Fruit fly (Drosophila melanogaster) whole organism, embryonic: ENCODE measurements around the gene Cyp4ac1.

Experiments
- B-H1 ChIP-seq: fragments of 200-800 bp; sonication (Bioruptor generic); IDR thresholded peaks from 3 replicates; pipeline ENCODE4 v1.3.6; 2022; ENCODE audit warnings: missing biosample characterization, missing genetic modification characterization
- CG2116 ChIP-seq: fragments of 200-800 bp; sonication (Bioruptor generic); optimal IDR thresholded peaks from 3 replicates; lab custom pipeline; 2018; ENCODE audit warnings: missing biosample characterization, mild to moderate bottlenecking, missing genetic modification characterization
- CG2678 ChIP-seq: fragments of 200-800 bp; sonication (Bioruptor generic); optimal IDR thresholded peaks from 3 replicates; lab custom pipeline; 2019; ENCODE audit warnings: missing biosample characterization, mild to moderate bottlenecking, missing genetic modification characterization, moderate library complexity
- CG34224 ChIP-seq: fragments of 200-800 bp; sonication (Bioruptor generic); IDR thresholded peaks from 3 replicates; pipeline ENCODE4 v1.3.6; 2022; ENCODE audit warnings: missing biosample characterization, missing genetic modification characterization; ENCODE audit not compliant: partially characterized antibody
- CG4404 ChIP-seq: fragments of 200-800 bp; sonication (Bioruptor generic); IDR thresholded peaks from 2 replicates; pipeline ENCODE4 v1.3.6; 2022; ENCODE audit warnings: missing biosample characterization, missing genetic modification characterization
- CG4617 ChIP-seq: fragments of 200-800 bp; sonication (Bioruptor generic); optimal IDR thresholded peaks from 3 replicates; lab custom pipeline; 2016; ENCODE audit warnings: missing biosample characterization, missing genetic modification characterization, borderline replicate concordance
- CG6854 ChIP-seq: fragments of 200-800 bp; sonication (Bioruptor generic); optimal IDR thresholded peaks from 3 replicates; lab custom pipeline; 2017; ENCODE audit warnings: missing biosample characterization, mild to moderate bottlenecking, missing genetic modification characterization
- CG7928 ChIP-seq: fragments of 200-800 bp; sonication (Bioruptor generic); optimal IDR thresholded peaks from 2 replicates; lab custom pipeline; 2017; ENCODE audit warnings: missing biosample characterization, mild to moderate bottlenecking, missing genetic modification characterization
- CG7987 ChIP-seq: fragments of 200-800 bp; sonication (Bioruptor generic); optimal IDR thresholded peaks from 2 replicates; lab custom pipeline; 2018; ENCODE audit warnings: missing biosample characterization, mild to moderate bottlenecking, missing genetic modification characterization, moderate library complexity
- CG8290 ChIP-seq, 3 experiments: fragments of 200-800 bp; sonication (Bioruptor generic); optimal IDR thresholded peaks; 2 replicates each; lab custom pipeline; 2016 to 2019; ENCODE audit warnings: missing biosample characterization in 3 of 3, missing genetic modification characterization in 3 of 3, mild to moderate bottlenecking in 2 of 3, moderate library complexity in 1 of 3
- CG8359 ChIP-seq: fragments of 200-800 bp; sonication (Bioruptor generic); optimal IDR thresholded peaks from 2 replicates; lab custom pipeline; 2017; ENCODE audit warnings: missing biosample characterization, mild to moderate bottlenecking, missing genetic modification characterization, borderline replicate concordance
- CG9797 ChIP-seq: fragments of 200-800 bp; sonication (Bioruptor generic); optimal IDR thresholded peaks from 3 replicates; lab custom pipeline; 2018; ENCODE audit warnings: missing biosample characterization, mild to moderate bottlenecking, missing genetic modification characterization
- D19A ChIP-seq: fragments of 200-800 bp; optimal IDR thresholded peaks from 3 replicates; lab custom pipeline; 2019; ENCODE audit warnings: missing biosample characterization, mild to moderate bottlenecking, missing genetic modification characterization, moderate library complexity
- Ets97D ChIP-seq: fragments of 200-800 bp; sonication (Bioruptor generic); optimal IDR thresholded peaks from 3 replicates; lab custom pipeline; 2016; ENCODE audit warnings: missing biosample characterization, missing genetic modification characterization
- H15 ChIP-seq: fragments of 200-800 bp; sonication (Bioruptor generic); IDR thresholded peaks from 3 replicates; pipeline ENCODE4 v1.3.6; 2022; ENCODE audit warnings: missing biosample characterization, missing genetic modification characterization
- HLH4C ChIP-seq: fragments of 200-800 bp; sonication (Bioruptor generic); IDR thresholded peaks from 3 replicates; pipeline ENCODE4 v1.3.6; 2022; ENCODE audit warnings: missing biosample characterization, missing genetic modification characterization; ENCODE audit not compliant: partially characterized antibody
- Meics ChIP-seq: fragments of 200-800 bp; sonication (Bioruptor generic); optimal IDR thresholded peaks from 2 replicates; lab custom pipeline; 2017; ENCODE audit warnings: missing biosample characterization, mild to moderate bottlenecking, missing genetic modification characterization
- Six4 ChIP-seq: fragments of 200-800 bp; sonication (Bioruptor generic); optimal IDR thresholded peaks from 2 replicates; lab custom pipeline; 2016; ENCODE audit warnings: missing biosample characterization, missing genetic modification characterization
- Stat92E ChIP-seq, 3 experiments: fragments of >200 bp in 2 of 3; fragments of 200-800 bp in 1 of 3; sonication (Bioruptor generic) in 1 of 3; optimal IDR thresholded peaks; 2 replicates each; lab custom pipeline; 2017 to 2019; ENCODE audit warnings: missing biosample characterization in 3 of 3, missing genetic modification characterization in 3 of 3, mild to moderate bottlenecking in 1 of 3, moderate library complexity in 1 of 3
- al ChIP-seq: fragments of 200-800 bp; sonication (Bioruptor generic); IDR thresholded peaks from 2 replicates; pipeline ENCODE4 v1.3.6; 2022; ENCODE audit warnings: missing biosample characterization, missing genetic modification characterization
- ap ChIP-seq: fragments of 200-800 bp; sonication (Bioruptor generic); IDR thresholded peaks from 2 replicates; pipeline ENCODE4 v1.3.6; 2022; ENCODE audit warnings: missing biosample characterization, missing genetic modification characterization
- ash1 ChIP-seq: fragments of 200-800 bp; sonication (Bioruptor generic); optimal IDR thresholded peaks from 2 replicates; lab custom pipeline; 2018; ENCODE audit warnings: missing biosample characterization, mild to moderate bottlenecking, missing genetic modification characterization
- bbx ChIP-seq: fragments of 200-800 bp; sonication (Bioruptor generic); IDR thresholded peaks from 2 replicates; pipeline ENCODE4 v1.3.6; 2022; ENCODE audit warnings: missing biosample characterization, missing genetic modification characterization; ENCODE audit not compliant: partially characterized antibody
- cas ChIP-seq: fragments of 200-800 bp; sonication (Bioruptor generic); IDR thresholded peaks from 2 replicates; pipeline ENCODE4 v1.3.6; 2022; ENCODE audit warnings: missing biosample characterization, missing genetic modification characterization
- dimm ChIP-seq: fragments of 200-800 bp; sonication (Bioruptor generic); IDR thresholded peaks from 2 replicates; pipeline ENCODE4 v1.3.6; 2022; ENCODE audit warnings: missing biosample characterization, missing genetic modification characterization
- gce ChIP-seq: fragments of 200-800 bp; sonication (Bioruptor generic); IDR thresholded peaks from 3 replicates; pipeline ENCODE4 v1.3.6; 2022; ENCODE audit warnings: missing biosample characterization, missing genetic modification characterization
- hb ChIP-seq: fragments of 200-800 bp; sonication (Bioruptor generic); IDR thresholded peaks from 3 replicates; pipeline ENCODE4 v1.3.6; 2022; ENCODE audit warnings: missing biosample characterization, missing genetic modification characterization; ENCODE audit not compliant: partially characterized antibody
- inv ChIP-seq: fragments of 200-800 bp; sonication (Bioruptor generic); IDR thresholded peaks from 2 replicates; pipeline ENCODE4 v1.3.6; 2022; ENCODE audit warnings: missing biosample characterization, missing genetic modification characterization; ENCODE audit not compliant: partially characterized antibody
- mld ChIP-seq: fragments of 200-800 bp; sonication (Bioruptor generic); IDR thresholded peaks from 3 replicates; pipeline ENCODE4 v1.3.6; 2022; ENCODE audit warnings: missing biosample characterization, missing genetic modification characterization; ENCODE audit not compliant: partially characterized antibody
- nerfin-1 ChIP-seq: fragments of 200-800 bp; sonication (Bioruptor generic); optimal IDR thresholded peaks from 3 replicates; lab custom pipeline; 2019; ENCODE audit warnings: missing biosample characterization, mild to moderate bottlenecking, missing genetic modification characterization, moderate library complexity
- nerfin-2 ChIP-seq: fragments of 200-800 bp; sonication (Bioruptor generic); IDR thresholded peaks from 2 replicates; pipeline ENCODE4 v1.3.6; 2022; ENCODE audit warnings: missing biosample characterization, missing genetic modification characterization; ENCODE audit not compliant: partially characterized antibody
- odd ChIP-seq: fragments of 200-800 bp; sonication (Bioruptor generic); optimal IDR thresholded peaks from 2 replicates; lab custom pipeline; 2017; ENCODE audit warnings: missing biosample characterization, mild to moderate bottlenecking, missing genetic modification characterization
- otp ChIP-seq: fragments of 200-800 bp; sonication (Bioruptor generic); IDR thresholded peaks from 3 replicates; pipeline ENCODE4, ENCODE4 v1.3.6; 2022; ENCODE audit warnings: missing biosample characterization, missing genetic modification characterization
- repo ChIP-seq: fragments of 200-800 bp; sonication (Bioruptor generic); optimal IDR thresholded peaks from 2 replicates; lab custom pipeline; 2016; ENCODE audit warnings: missing biosample characterization, missing genetic modification characterization
- sens-2 ChIP-seq: fragments of 200-800 bp; sonication (Bioruptor generic); IDR thresholded peaks from 2 replicates; pipeline ENCODE4 v1.3.6; 2022; ENCODE audit warnings: missing biosample characterization, missing genetic modification characterization
- seq ChIP-seq: fragments of 200-800 bp; sonication (Bioruptor generic); IDR thresholded peaks from 2 replicates; pipeline ENCODE4 v1.3.6; 2022; ENCODE audit warnings: missing biosample characterization, missing genetic modification characterization
- slbo ChIP-seq: fragments of 200-800 bp; sonication (Bioruptor generic); IDR thresholded peaks from 2 replicates; pipeline ENCODE4 v1.3.6; 2022; ENCODE audit warnings: missing biosample characterization, missing genetic modification characterization
- sna ChIP-seq: fragments of 200-800 bp; sonication (Bioruptor generic); IDR thresholded peaks from 2 replicates; pipeline ENCODE4 v1.3.6; 2022; ENCODE audit warnings: missing biosample characterization, missing genetic modification characterization; ENCODE audit not compliant: partially characterized antibody
- sob ChIP-seq: fragments of 200-800 bp; sonication (Bioruptor generic); IDR thresholded peaks from 2 replicates; pipeline ENCODE4 v1.3.6; 2022; ENCODE audit warnings: missing biosample characterization, missing genetic modification characterization
- tap ChIP-seq: fragments of 200-800 bp; optimal IDR thresholded peaks from 3 replicates; lab custom pipeline; 2019; ENCODE audit warnings: missing biosample characterization, mild to moderate bottlenecking, missing genetic modification characterization, moderate library complexity
- tgo ChIP-seq: fragments of 200-800 bp; sonication (Bioruptor generic); IDR thresholded peaks from 3 replicates; pipeline ENCODE4 v1.3.6; 2022; ENCODE audit warnings: missing biosample characterization, missing genetic modification characterization
- tll ChIP-seq, 2 experiments: fragments of 200-800 bp in 1 of 2; fragments of >200 bp in 1 of 2; sonication (Bioruptor generic) in 1 of 2; optimal IDR thresholded peaks; 2 replicates each; lab custom pipeline; 2017 to 2019; ENCODE audit warnings: missing biosample characterization in 2 of 2, missing genetic modification characterization in 2 of 2, mild to moderate bottlenecking in 1 of 2, moderate library complexity in 1 of 2
- trh ChIP-seq: fragments of 200-800 bp; sonication (Bioruptor generic); optimal IDR thresholded peaks from 2 replicates; lab custom pipeline; 2016; ENCODE audit warnings: missing biosample characterization, missing genetic modification characterization
- unc-4 ChIP-seq: fragments of 200-800 bp; sonication (Bioruptor generic); IDR thresholded peaks from 2 replicates; pipeline ENCODE4 v1.3.6; 2022; ENCODE audit warnings: missing biosample characterization, missing genetic modification characterization; ENCODE audit not compliant: partially characterized antibody
- vnd ChIP-seq: fragments of 200-800 bp; sonication (Bioruptor generic); IDR thresholded peaks from 3 replicates; pipeline ENCODE4 v1.3.6; 2022; ENCODE audit warnings: missing biosample characterization, missing genetic modification characterization; ENCODE audit not compliant: partially characterized antibody
- yki ChIP-seq: fragments of >200 bp; optimal IDR thresholded peaks from 3 replicates; lab custom pipeline; 2018
- zen2 ChIP-seq: fragments of 200-800 bp; sonication (Bioruptor generic); IDR thresholded peaks from 3 replicates; pipeline ENCODE4 v1.3.6; 2022; ENCODE audit warnings: missing biosample characterization, missing genetic modification characterization; ENCODE audit not compliant: partially characterized antibody
- zf30C ChIP-seq: fragments of 200-800 bp; sonication (Bioruptor generic); optimal IDR thresholded peaks from 3 replicates; lab custom pipeline; 2018; ENCODE audit warnings: missing biosample characterization, mild to moderate bottlenecking, missing genetic modification characterization
- zfh2 ChIP-seq: fragments of 200-800 bp; sonication (Bioruptor generic); optimal IDR thresholded peaks from 2 replicates; lab custom pipeline; 2016; ENCODE audit warnings: missing biosample characterization, missing genetic modification characterization

The Cyp4ac1 gene

DNA sequence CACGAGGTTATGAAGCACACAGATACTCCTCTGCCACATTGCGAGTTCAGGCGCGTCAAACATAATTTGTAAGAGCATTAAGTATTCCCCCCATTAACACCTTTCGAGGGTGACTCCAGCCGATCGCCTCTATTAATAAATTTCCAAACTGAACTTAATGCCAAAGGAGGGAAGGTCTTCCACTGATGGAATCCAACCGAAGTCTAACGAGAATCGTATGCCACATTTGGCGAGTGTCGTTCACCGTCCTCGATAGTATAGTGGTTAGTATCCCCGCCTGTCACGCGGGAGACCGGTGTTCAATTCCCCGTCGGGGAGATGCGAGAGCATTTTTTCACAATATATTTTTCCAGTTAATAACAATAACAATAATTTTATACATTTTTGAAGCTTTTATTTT, 23.3 kb upstream of the Cyp4ac1 start (continued):
- no peak for TF ChIP-seq ap (GFP tag; lab: Robert Waterston, UW)
- no peak for TF ChIP-seq cas
- no peak for TF ChIP-seq Meics (GFP tag; lab: Kevin White, UChicago)
- TF ChIP-seq sob = no peak
- TF ChIP-seq CG2678 (tag; lab: Kevin White, UChicago) = peak; percentile 23
- peak; percentile 5 for TF ChIP-seq CG6854 (GFP tag; lab: Kevin White, UChicago)
- no peak for TF ChIP-seq ash1 (GFP tag; lab: Kevin White, UChicago)
- no peak for TF ChIP-seq zf30C (GFP tag; lab: Kevin White, UChicago)
- TF ChIP-seq dimm = no peak
- no peak; the same call in 2 of the 3 replicates for TF ChIP-seq gce (GFP tag; lab: Robert Waterston, UW)
- peak; percentile 73 for TF ChIP-seq HLH4C
- TF ChIP-seq vnd = peak; percentile 70
- TF ChIP-seq nerfin-1 = peak; percentile 53
- peak; percentile 54 for TF ChIP-seq CG34224 (GFP tag; lab: Robert Waterston, UW)
- no peak for TF ChIP-seq CG9797 (GFP tag; lab: Kevin White, UChicago)
- TF ChIP-seq bbx (GFP tag; lab: Robert Waterston, UW) = peak; percentile 90
- TF ChIP-seq tap = peak; percentile 45
- peak; percentile 80 for TF ChIP-seq nerfin-2
- no peak for TF ChIP-seq odd (GFP tag; lab: Kevin White, UChicago)
- TF ChIP-seq trh = no peak
- TF ChIP-seq CG8290 (GFP tag; optimal IDR thresholded peaks at IDR 0.05; lab: Kevin White, UChicago) = no peak
- peak in 1 of 2 experiments; percentile 26 for TF ChIP-seq CG8290 (tag; optimal IDR thresholded peaks at IDR 0.05; lab: Kevin White, UChicago)
- TF ChIP-seq slbo (GFP tag; lab: Robert Waterston, UW) = 0 out of 2 replicates have a peak, but pooled peaks have one; percentile 30
- peak in 1 of 3 experiments; percentile 69 for TF ChIP-seq Stat92E (GFP tag; optimal IDR thresholded peaks at IDR 0.05; lab: Kevin White, UChicago)
- TF ChIP-seq CG8359 (GFP tag; lab: Kevin White, UChicago) = peak; percentile 35
- TF ChIP-seq Six4 (GFP tag; lab: Kevin White, UChicago) = no peak
- peak; percentile 36; the same call in 1 of the 2 replicates for TF ChIP-seq inv (GFP tag; lab: Robert Waterston, UW)
- TF ChIP-seq sna = no peak; the same call in 1 of the 2 replicates
- no peak for TF ChIP-seq seq (GFP tag; lab: Robert Waterston, UW)
- peak; percentile 65; the same call in 1 of the 3 replicates for TF ChIP-seq zen2
- TF ChIP-seq otp = no peak; the same call in 2 of the 3 replicates
- no peak for TF ChIP-seq H15 (GFP tag; lab: Robert Waterston, UW)
- TF ChIP-seq zfh2 (GFP tag; lab: Kevin White, UChicago) = no peak
- TF ChIP-seq CG7987 (GFP tag; lab: Kevin White, UChicago) = no peak
- no peak for TF ChIP-seq CG7928 (GFP tag; lab: Kevin White, UChicago)
- no peak for TF ChIP-seq CG2116 (GFP tag; lab: Kevin White, UChicago)
- TF ChIP-seq al = no peak
- TF ChIP-seq hb (GFP tag; lab: Robert Waterston, UW) = peak; percentile 71; the same call in 2 of the 3 replicates
- peak; percentile 50 for TF ChIP-seq D19A (tag; lab: Kevin White, UChicago)
- TF ChIP-seq yki = no peak
- TF ChIP-seq tgo (GFP tag; lab: Robert Waterston, UW) = no peak
- TF ChIP-seq tll (GFP tag; optimal IDR thresholded peaks at IDR 0.05; lab: Kevin White, UChicago) = no peak
- no peak for TF ChIP-seq CG4404 (GFP tag; lab: Robert Waterston, UW)
- TF ChIP-seq unc-4 (GFP tag; lab: Robert Waterston, UW) = peak; percentile 29; the same call in 1 of the 2 replicates
- peak; percentile 14; the same call in 1 of the 3 replicates for TF ChIP-seq B-H1 (GFP tag; lab: Robert Waterston, UW)
- TF ChIP-seq sens-2 = no peak
- TF ChIP-seq mld = peak; percentile 87
- TF ChIP-seq repo (GFP tag; lab: Kevin White, UChicago) = no peak
- no peak for TF ChIP-seq CG4617 (GFP tag; lab: Kevin White, UChicago)
- no peak for TF ChIP-seq Ets97D (GFP tag; lab: Kevin White, UChicago)
